Worm (Caenorhabditis elegans): ENCODE measurements around the gene R09H10.1.

ce11 chrIV:10577600-10577999 lies 22.5 kb upstream of the R09H10.1 start:
- TF ChIP-seq snpc-4 (tag; optimal IDR thresholded peaks at IDR 0.05): no peak
- no peak for TF ChIP-seq nhr-237 (tag; optimal IDR thresholded peaks at IDR 0.05)
- TF ChIP-seq pha-4 (GFP tag; IDR thresholded peaks at IDR 0.05): no peak
- TF ChIP-seq pha-4 (tag; optimal IDR thresholded peaks at IDR 0.05): no peak
- TF ChIP-seq ceh-62 (tag; optimal IDR thresholded peaks at IDR 0.05): no peak
- no peak for TF ChIP-seq zfp-2 (tag; optimal IDR thresholded peaks at IDR 0.05)
- no peak for TF ChIP-seq ceh-82 (tag; optimal IDR thresholded peaks at IDR 0.05)
- TF ChIP-seq mep-1 (tag; optimal IDR thresholded peaks at IDR 0.05): no peak
- TF ChIP-seq unc-130 (GFP tag; optimal IDR thresholded peaks at IDR 0.05): no peak
- no peak for TF ChIP-seq lsy-2 (tag; optimal IDR thresholded peaks at IDR 0.05)
- no peak for TF ChIP-seq R02D3.7 (tag; optimal IDR thresholded peaks at IDR 0.05)
- TF ChIP-seq ama-1 (optimal IDR thresholded peaks at IDR 0.05): no peak

All from whole organism, L4 larva.